Worm (Caenorhabditis elegans) whole organism, midembryonic: ENCODE measurements around the gene H38K22.9.

ENCODE experiments used
- T22C8.4 ChIP-seq: fragments of 200-800 bp; sonication (Bioruptor generic); IDR thresholded peaks from 2 replicates; pipeline ENCODE4 v1.3.6; 2022; ENCODE audit warnings: missing genetic modification characterization, missing compliant biosample characterization
- cog-1 ChIP-seq: sonication (generic microtip); optimal IDR thresholded peaks from 2 replicates; lab custom pipeline; 2016; ENCODE audit warnings: missing genetic modification characterization, missing compliant biosample characterization
- flt-1 ChIP-seq: fragments of 200-800 bp; sonication (Bioruptor generic); IDR thresholded peaks from 2 replicates; pipeline ENCODE4 v1.3.6; 2022; ENCODE audit warnings: missing genetic modification characterization, missing compliant biosample characterization
- klf-2 ChIP-seq: fragments of 200-800 bp; sonication (Bioruptor generic); conservative IDR thresholded peaks from 2 replicates; pipeline ENCODE4 v1.3.6; 2022; ENCODE audit warnings: missing genetic modification reagents, missing genetic modification characterization, missing compliant biosample characterization
- med-1 ChIP-seq: sonication (generic microtip); optimal IDR thresholded peaks from 2 replicates; lab custom pipeline; 2017; ENCODE audit warnings: missing genetic modification characterization, mild to moderate bottlenecking, missing compliant biosample characterization, antibody characterized with exemption, missing genetic modification reagents; ENCODE audit not compliant: insufficient read depth
- ref-1 ChIP-seq: fragments of 200-800 bp; sonication (Bioruptor generic); conservative IDR thresholded peaks from 2 replicates; pipeline ENCODE4 v1.3.6; 2022; ENCODE audit warnings: missing genetic modification reagents, missing genetic modification characterization, missing compliant biosample characterization
- tab-1 ChIP-seq: fragments of 200-800 bp; sonication (Bioruptor generic); IDR thresholded peaks from 2 replicates; pipeline ENCODE4 v1.3.6; 2022; ENCODE audit warnings: missing genetic modification characterization, missing compliant biosample characterization
- ztf-23 ChIP-seq: fragments of 200-800 bp; sonication (Bioruptor generic); IDR thresholded peaks from 2 replicates; pipeline ENCODE4 v1.3.6; 2022; ENCODE audit warnings: missing genetic modification reagents, missing genetic modification characterization, missing compliant biosample characterization
- ztf-29 ChIP-seq: fragments of 200-800 bp; sonication (Bioruptor generic); IDR thresholded peaks from 2 replicates; pipeline ENCODE4 v1.3.6; 2022; ENCODE audit warnings: missing genetic modification reagents, missing genetic modification characterization, missing compliant biosample characterization

The H38K22.9 gene

DNA sequence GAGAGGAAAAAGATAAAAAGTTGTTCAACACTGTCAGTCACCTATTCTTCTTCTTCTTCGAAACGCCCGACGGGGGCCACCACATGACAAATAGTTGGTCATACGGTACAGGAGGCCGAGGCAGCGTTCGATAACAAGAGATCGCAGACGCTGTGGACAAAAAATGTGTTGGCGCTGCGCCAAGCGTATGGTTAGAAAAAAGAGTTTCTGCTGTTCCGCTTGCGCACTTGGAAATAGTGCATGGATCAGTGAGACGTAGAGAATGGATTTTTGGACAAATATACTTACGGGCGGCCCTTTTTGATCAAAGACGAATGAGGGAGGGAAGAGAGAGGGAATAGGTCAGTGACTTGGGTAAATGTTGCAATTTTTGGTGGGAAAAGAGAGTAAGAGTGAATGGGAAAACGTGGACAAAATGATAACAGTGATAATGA, 39.2 kb upstream of the H38K22.9 start:
- TF ChIP-seq klf-2 (GFP tag; lab: Robert Waterston, UW) (no peak), ref-1 (GFP tag; lab: Robert Waterston, UW) (no peak), med-1 (no peak), flt-1 (GFP tag; lab: Robert Waterston, UW) (no peak), cog-1 (tag; lab: Kevin White, UChicago) (no peak), tab-1 (GFP tag; lab: Robert Waterston, UW) (no peak), ztf-29 (no peak)

DNA sequence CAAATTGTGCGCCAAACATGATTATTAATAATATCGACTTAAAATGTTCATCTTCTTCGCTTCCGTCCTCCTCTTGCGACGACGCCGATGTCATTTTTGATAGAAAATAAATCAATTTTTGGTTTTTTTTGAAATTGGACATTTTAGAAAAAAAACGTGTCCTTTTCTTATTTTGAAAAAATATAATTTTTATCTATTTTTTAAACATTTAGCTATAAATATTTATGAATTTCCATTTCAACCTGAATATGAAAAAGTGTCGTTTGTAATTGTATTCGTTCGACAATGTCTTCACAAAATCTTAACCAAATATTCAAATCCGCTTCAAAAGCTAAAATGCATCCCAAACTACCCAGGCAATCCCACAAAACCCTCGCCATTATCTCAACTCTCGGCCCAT, 36.6 kb upstream of the H38K22.9 start, which contains the start of gene R10E4.3:
Gene R10E4.3, minus strand, starts transcription at position 101 of the 400 bp plus-strand sequence.
- TF ChIP-seq tab-1 (GFP tag; lab: Robert Waterston, UW) (no peak), T22C8.4 (no peak), med-1 (no peak), ztf-23 (GFP tag; lab: Robert Waterston, UW) (no peak), ztf-29 (no peak), klf-2 (GFP tag; lab: Robert Waterston, UW) (no peak), cog-1 (tag; lab: Kevin White, UChicago) (no peak), ref-1 (GFP tag; lab: Robert Waterston, UW) (no peak), flt-1 (GFP tag; lab: Robert Waterston, UW) (no peak)

DNA sequence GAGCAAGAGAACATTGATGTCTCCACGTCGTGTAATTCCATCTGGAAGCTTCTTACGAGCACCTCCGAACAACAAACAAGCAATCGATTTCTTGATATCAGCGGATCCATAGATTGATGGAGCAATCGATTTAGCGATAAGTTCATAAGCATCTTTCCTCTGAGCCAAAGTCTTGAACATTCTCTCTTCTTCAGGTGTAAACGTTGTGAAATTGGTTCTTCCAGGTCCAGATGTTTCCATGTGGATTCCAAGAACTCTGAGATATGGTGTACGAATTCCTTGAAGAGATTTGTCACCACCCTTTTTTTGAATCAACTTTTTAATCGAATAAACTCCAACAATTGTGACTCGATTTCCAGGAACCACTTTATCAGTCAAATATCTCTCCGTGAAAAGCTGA, 34.0 kb upstream of the H38K22.9 start:
- TF ChIP-seq flt-1 (GFP tag; lab: Robert Waterston, UW) (no peak), tab-1 (GFP tag; lab: Robert Waterston, UW) (no peak), ref-1 (GFP tag; lab: Robert Waterston, UW) (no peak), ztf-23 (GFP tag; lab: Robert Waterston, UW) (no peak), cog-1 (tag; lab: Kevin White, UChicago) (no peak), med-1 (no peak), ztf-29 (no peak), T22C8.4 (no peak), klf-2 (GFP tag; lab: Robert Waterston, UW) (no peak)

DNA sequence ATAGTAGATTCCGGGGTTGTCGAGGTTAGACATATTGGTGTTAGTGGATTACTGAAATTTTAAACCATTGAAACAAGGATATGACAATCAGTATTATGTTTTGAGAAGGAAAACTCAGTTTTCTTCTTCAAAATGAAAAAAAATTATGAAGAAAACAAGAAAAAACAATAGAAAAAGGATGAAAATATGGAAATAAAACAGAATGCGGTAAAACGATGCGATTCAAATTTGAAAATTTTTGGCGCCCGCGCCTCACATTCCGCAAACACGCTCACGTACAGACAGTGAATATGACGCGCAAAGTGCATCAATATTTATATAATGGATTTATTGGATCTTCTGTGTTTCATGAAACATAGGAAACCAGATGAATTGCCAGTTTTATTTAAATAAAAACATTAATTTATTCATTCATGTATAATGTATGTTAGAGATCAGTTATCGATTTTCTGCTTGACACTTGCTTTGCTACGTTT, 32.7 kb upstream of the H38K22.9 start, which contains the start of gene mcm-5:
Gene mcm-5, minus strand, starts transcription at position 51 of the 476 bp plus-strand sequence.
- TF ChIP-seq ztf-23 (GFP tag; lab: Robert Waterston, UW) (no peak), ztf-29 (no peak), flt-1 (GFP tag; lab: Robert Waterston, UW) (no peak), T22C8.4 (no peak), klf-2 (GFP tag; lab: Robert Waterston, UW) (no peak), ref-1 (GFP tag; lab: Robert Waterston, UW) (no peak), med-1 (no peak), cog-1 (tag; lab: Kevin White, UChicago) (no peak), tab-1 (GFP tag; lab: Robert Waterston, UW) (no peak)

DNA sequence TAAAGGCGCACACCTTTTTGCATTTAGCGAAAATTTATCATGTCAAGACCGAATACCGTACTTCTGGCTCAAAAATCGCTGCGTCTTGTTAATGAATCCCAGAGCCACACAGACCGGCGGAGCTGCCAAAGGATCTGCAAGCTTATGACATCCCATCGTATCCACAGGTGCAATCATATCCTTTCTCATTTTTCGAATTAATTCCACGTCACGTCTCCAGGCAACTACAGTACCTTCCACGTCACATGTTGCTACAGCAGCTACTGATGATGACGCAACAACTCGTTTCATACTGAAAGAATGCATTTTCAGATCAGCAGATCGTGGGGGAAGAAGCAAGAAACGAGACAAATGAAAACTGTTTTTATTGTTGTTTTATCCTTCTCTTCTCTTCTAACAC, 30.9 kb upstream of the H38K22.9 start, which contains the start of gene R10E4.6:
Gene R10E4.6, plus strand, starts transcription at position 301 of the 400 bp plus-strand sequence.
- no peak for TF ChIP-seq klf-2 (GFP tag; lab: Robert Waterston, UW)
- no peak for TF ChIP-seq med-1
- no peak for TF ChIP-seq T22C8.4
- TF ChIP-seq flt-1 (GFP tag; lab: Robert Waterston, UW): no peak
- TF ChIP-seq ztf-23 (GFP tag; lab: Robert Waterston, UW): no peak
- TF ChIP-seq cog-1 (tag; lab: Kevin White, UChicago): no peak
- no peak for TF ChIP-seq ref-1 (GFP tag; lab: Robert Waterston, UW)
- TF ChIP-seq ztf-29: no peak
- no peak for TF ChIP-seq tab-1 (GFP tag; lab: Robert Waterston, UW)

DNA sequence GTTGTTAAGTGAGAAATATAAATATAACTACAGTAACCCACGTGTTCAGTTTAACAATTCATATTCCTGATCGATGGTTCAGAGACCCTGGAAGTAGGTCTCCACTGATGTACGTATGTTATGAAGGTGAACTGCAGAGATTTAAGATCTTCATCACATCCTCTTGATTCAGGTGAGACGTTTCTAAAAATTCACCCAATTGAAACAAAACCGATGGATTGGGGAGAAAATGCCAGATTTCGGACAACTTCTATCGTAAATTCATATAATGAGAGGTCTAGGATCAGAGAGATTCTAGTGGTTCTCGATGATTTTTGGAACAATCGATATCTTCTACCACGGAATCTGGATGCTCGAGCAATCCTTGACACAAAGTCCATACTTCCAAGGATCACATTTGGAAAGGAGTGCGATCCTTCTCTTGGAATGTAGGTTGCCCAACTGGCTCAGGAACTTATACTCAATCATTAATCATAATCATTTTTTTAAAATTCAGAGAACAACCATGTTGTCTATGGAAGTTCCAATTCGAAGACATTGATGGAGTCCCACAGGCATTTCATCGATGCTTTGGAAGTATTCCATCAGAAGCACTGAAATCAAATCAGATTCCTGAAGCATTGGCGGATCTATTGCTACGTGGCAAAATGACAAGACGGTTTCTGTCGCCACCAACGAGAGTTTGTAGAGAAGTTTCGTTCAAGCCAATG, 29.7 kb upstream of the H38K22.9 start, which contains the start of the genes nth-1 and R10E4.7:
Gene nth-1, minus strand, starts transcription at position 101 of the 710 bp plus-strand sequence.
Gene R10E4.7, plus strand, starts transcription at position 660 of the 710 bp plus-strand sequence.
- TF ChIP-seq ref-1 (GFP tag; lab: Robert Waterston, UW): no peak

DNA sequence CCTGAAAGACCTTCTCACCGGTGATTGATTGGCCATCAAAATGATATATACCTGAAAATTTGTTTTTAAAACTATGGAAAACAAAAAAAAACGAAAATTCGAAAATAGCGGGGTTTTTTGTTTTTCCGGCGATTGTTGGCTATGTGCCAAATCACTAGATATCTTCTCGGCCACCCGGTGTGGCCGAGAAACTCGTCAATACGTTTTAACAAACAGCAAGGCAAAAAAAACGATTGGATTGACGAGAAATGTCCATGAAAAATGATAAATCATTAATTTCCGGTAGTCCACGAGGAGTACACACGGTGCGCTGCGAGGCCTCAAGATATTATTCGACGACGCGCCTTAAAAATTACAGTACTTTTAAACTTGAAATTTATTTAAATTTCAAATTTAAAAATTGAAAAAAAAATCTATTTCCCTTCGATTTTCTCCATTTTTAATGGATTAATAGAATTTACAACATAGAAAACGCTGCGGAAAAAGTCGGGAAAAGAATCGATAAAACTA, 22.9 kb upstream of the H38K22.9 start, which contains the start of gene R10E4.11:
Gene R10E4.11, minus strand, starts transcription at position 51 of the 510 bp plus-strand sequence.
- TF ChIP-seq ztf-29: no peak
- no peak for TF ChIP-seq tab-1 (GFP tag; lab: Robert Waterston, UW)
- TF ChIP-seq T22C8.4: no peak
- TF ChIP-seq cog-1 (tag; lab: Kevin White, UChicago): no peak
- no peak for TF ChIP-seq klf-2 (GFP tag; lab: Robert Waterston, UW)
- no peak for TF ChIP-seq flt-1 (GFP tag; lab: Robert Waterston, UW)
- no peak for TF ChIP-seq ref-1 (GFP tag; lab: Robert Waterston, UW)
- no peak for TF ChIP-seq med-1
- TF ChIP-seq ztf-23 (GFP tag; lab: Robert Waterston, UW): no peak

DNA sequence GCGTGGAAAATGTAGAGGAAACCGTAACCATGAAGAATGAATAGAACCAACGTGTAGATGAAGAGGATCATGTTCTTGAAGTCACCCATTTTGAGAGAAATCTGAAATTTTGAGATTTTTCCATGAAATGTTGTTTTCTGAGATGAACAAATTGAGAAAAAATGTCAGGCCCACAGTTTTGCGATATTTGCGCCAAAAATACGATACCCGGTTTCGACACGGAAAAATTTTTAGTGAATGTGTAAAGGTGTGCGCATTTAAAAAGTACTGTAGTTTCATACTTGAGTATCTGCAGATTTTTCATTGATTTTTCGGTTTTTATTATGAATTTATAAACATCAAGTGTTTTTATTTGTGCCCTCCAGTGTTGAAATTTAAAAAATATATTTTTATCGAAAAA, 21.7 kb upstream of the H38K22.9 start, which contains the start of gene R10E4.9:
Gene R10E4.9, minus strand, starts transcription at position 101 of the 400 bp plus-strand sequence.
- TF ChIP-seq flt-1 (GFP tag; lab: Robert Waterston, UW) (no peak), med-1 (no peak), cog-1 (tag; lab: Kevin White, UChicago) (no peak), ref-1 (GFP tag; lab: Robert Waterston, UW) (no peak), ztf-23 (GFP tag; lab: Robert Waterston, UW) (no peak), klf-2 (GFP tag; lab: Robert Waterston, UW) (no peak), T22C8.4 (no peak), ztf-29 (no peak), tab-1 (GFP tag; lab: Robert Waterston, UW) (no peak)

DNA sequence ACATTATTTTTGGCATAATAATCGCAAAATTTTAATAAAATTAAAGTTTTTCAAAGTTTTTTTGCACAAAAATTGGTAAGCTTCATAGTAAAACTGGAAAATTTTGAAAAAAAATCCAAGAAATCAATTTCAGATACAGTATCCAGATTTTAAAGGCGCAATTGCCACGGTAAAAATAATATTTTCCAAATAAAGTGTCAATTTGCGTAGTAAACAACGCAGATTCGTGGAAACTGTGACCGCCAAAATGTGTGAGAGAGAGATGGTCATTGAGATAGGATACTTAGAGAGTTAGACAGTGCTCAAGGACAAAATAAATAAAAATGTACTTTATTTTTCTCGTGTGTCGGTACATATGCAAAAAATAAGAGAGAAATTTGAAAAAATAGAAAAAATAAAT, 21.2 kb upstream of the H38K22.9 start:
- TF ChIP-seq ref-1 (GFP tag; lab: Robert Waterston, UW) (no peak), T22C8.4 (no peak), ztf-23 (GFP tag; lab: Robert Waterston, UW) (no peak), ztf-29 (no peak), flt-1 (GFP tag; lab: Robert Waterston, UW) (no peak), med-1 (no peak), cog-1 (tag; lab: Kevin White, UChicago) (no peak), klf-2 (GFP tag; lab: Robert Waterston, UW) (no peak), tab-1 (GFP tag; lab: Robert Waterston, UW) (no peak)
